Worm (Caenorhabditis elegans) whole organism, L1 larva: Measurements from ENCODE around the gene hpo-8.

Experiments
- C04F5.9 ChIP-seq: sonication (generic microtip); optimal IDR thresholded peaks from 2 replicates; lab custom pipeline; 2016; ENCODE audit warnings: missing genetic modification characterization, missing compliant biosample characterization
- C16A3.4 ChIP-seq: fragments of 150-350 bp; optimal IDR thresholded peaks from 2 replicates; lab custom pipeline; 2014; ENCODE audit warnings: missing biosample characterization, missing genetic modification characterization
- F16B12.6 ChIP-seq: fragments of 150-350 bp; optimal IDR thresholded peaks from 2 replicates; lab custom pipeline; 2014; ENCODE audit warnings: missing biosample characterization, missing genetic modification characterization
- blmp-1 ChIP-seq: fragments of 150-350 bp; optimal IDR thresholded peaks from 2 replicates; lab custom pipeline; 2014; ENCODE audit warnings: missing biosample characterization, missing genetic modification characterization
- ceh-63 ChIP-seq: fragments of 200-800 bp; sonication (Bioruptor generic); optimal IDR thresholded peaks from 2 replicates; lab custom pipeline; 2018; ENCODE audit warnings: mild to moderate bottlenecking, missing genetic modification characterization, missing compliant biosample characterization
- ceh-82 ChIP-seq, 3 experiments: fragments of 150-350 bp in 1 of 3; sonication (generic microtip) in 2 of 3; optimal IDR thresholded peaks; 2 replicates each; lab custom pipeline; 2014 to 2017; ENCODE audit warnings: missing biosample characterization in 3 of 3, missing genetic modification characterization in 3 of 3
- ceh-88 ChIP-seq: fragments of 200-800 bp; sonication (Bioruptor generic); IDR thresholded peaks from 2 replicates; pipeline ENCODE4 v1.3.6; 2022; ENCODE audit warnings: missing genetic modification characterization, missing compliant biosample characterization
- ceh-90 ChIP-seq: sonication (generic microtip); optimal IDR thresholded peaks from 2 replicates; lab custom pipeline; 2016; ENCODE audit warnings: missing genetic modification characterization, missing compliant biosample characterization
- dpl-1 ChIP-seq, 3 experiments: fragments of 150-350 bp in 2 of 3; sonication (generic microtip) in 1 of 3; optimal IDR thresholded peaks; 2 replicates each; lab custom pipeline; 2014 to 2017; ENCODE audit warnings: missing biosample characterization in 3 of 3, missing genetic modification characterization in 3 of 3, missing genetic modification reagents in 3 of 3
- dsc-1 ChIP-seq: sonication (generic microtip); optimal IDR thresholded peaks from 2 replicates; lab custom pipeline; 2016; ENCODE audit warnings: mild to moderate bottlenecking, missing genetic modification characterization, missing compliant biosample characterization
- efl-1 ChIP-seq, 4 experiments: fragments of 150-350 bp; optimal IDR thresholded peaks in 3 of 4; peaks in 1 of 4; 1 replicate in 1 of 4; 2 replicates in 3 of 4; lab custom pipeline; 2014; ENCODE audit warnings: missing biosample characterization in 2 of 4, missing genetic modification characterization in 2 of 4, missing genetic modification reagents in 2 of 4
- egl-13 ChIP-seq: sonication (generic microtip); optimal IDR thresholded peaks from 2 replicates; lab custom pipeline; 2016; ENCODE audit warnings: missing genotype, missing genetic modification reagents, missing genetic modification characterization, missing compliant biosample characterization
- egl-27 ChIP-seq, 2 experiments: fragments of 150-350 bp in 1 of 2; sonication (generic microtip); optimal IDR thresholded peaks; 3 replicates each; lab custom pipeline; 2017 to 2018; ENCODE audit warnings: missing biosample characterization in 2 of 2, missing genetic modification characterization in 2 of 2, missing genetic modification reagents in 2 of 2
- elt-3 ChIP-seq, 6 experiments: fragments of 150-350 bp in 1 of 6; sonication (generic microtip); optimal IDR thresholded peaks; 2 replicates each; lab custom pipeline; 2017 to 2018; ENCODE audit warnings: missing biosample characterization in 6 of 6, missing genetic modification characterization in 6 of 6, inconsistent platforms in 1 of 6
- fos-1 ChIP-seq: fragments of 150-350 bp; optimal IDR thresholded peaks from 2 replicates; lab custom pipeline; 2014; ENCODE audit warnings: missing biosample characterization, missing genetic modification characterization
- grh-1 ChIP-seq: fragments of 200-800 bp; sonication (Bioruptor generic); IDR thresholded peaks from 2 replicates; pipeline ENCODE4 v1.3.6; 2022; ENCODE audit warnings: missing genetic modification reagents, missing genetic modification characterization, missing compliant biosample characterization
- hlh-17 ChIP-seq: fragments of 200-800 bp; sonication (Bioruptor generic); optimal IDR thresholded peaks from 2 replicates; lab custom pipeline; 2018; ENCODE audit warnings: missing genetic modification characterization, mild to moderate bottlenecking, missing compliant biosample characterization, moderate library complexity, borderline replicate concordance
- hlh-4 ChIP-seq: sonication (generic microtip); optimal IDR thresholded peaks from 2 replicates; lab custom pipeline; 2016; ENCODE audit warnings: mild to moderate bottlenecking, missing genetic modification characterization, missing compliant biosample characterization
- irx-1 ChIP-seq: sonication (generic microtip); optimal IDR thresholded peaks from 2 replicates; lab custom pipeline; 2016; ENCODE audit warnings: missing genetic modification characterization, missing compliant biosample characterization
- lin-14 ChIP-seq: fragments of 200-800 bp; sonication (Bioruptor generic); optimal IDR thresholded peaks from 2 replicates; lab custom pipeline; 2018; ENCODE audit warnings: mild to moderate bottlenecking, missing genetic modification characterization, moderate library complexity, missing compliant biosample characterization
- lin-15B ChIP-seq: fragments of 150-350 bp; sonication (generic microtip); optimal IDR thresholded peaks from 3 replicates; lab custom pipeline; 2014; ENCODE audit warnings: missing biosample characterization, missing genetic modification characterization
- lin-35 ChIP-seq, 2 experiments: fragments of 150-350 bp; optimal IDR thresholded peaks; 2 replicates each; lab custom pipeline; 2014; ENCODE audit warnings: missing biosample characterization in 2 of 2, missing genetic modification characterization in 2 of 2, missing genetic modification reagents in 2 of 2
- lin-39 ChIP-seq: fragments of 150-350 bp; optimal IDR thresholded peaks from 2 replicates; lab custom pipeline; 2014; ENCODE audit warnings: missing biosample characterization, missing genetic modification reagents, missing genetic modification characterization
- lsy-2 ChIP-seq, 2 experiments: fragments of 150-350 bp; optimal IDR thresholded peaks; 2 replicates each; lab custom pipeline; 2014; ENCODE audit warnings: missing biosample characterization in 2 of 2, missing genetic modification characterization in 2 of 2
- mep-1 ChIP-seq: fragments of 150-350 bp; optimal IDR thresholded peaks from 2 replicates; lab custom pipeline; 2014; ENCODE audit warnings: missing biosample characterization, missing genetic modification characterization
- nhr-11 ChIP-seq: fragments of 150-350 bp; optimal IDR thresholded peaks from 2 replicates; lab custom pipeline; 2014; ENCODE audit warnings: missing biosample characterization, missing genetic modification characterization
- nhr-19 ChIP-seq: fragments of 200-800 bp; sonication (Bioruptor generic); conservative IDR thresholded peaks from 2 replicates; pipeline ENCODE4 v1.3.6; 2022; ENCODE audit warnings: missing genetic modification characterization, missing compliant biosample characterization
- nhr-20 ChIP-seq: sonication (generic microtip); optimal IDR thresholded peaks from 2 replicates; lab custom pipeline; 2016; ENCODE audit warnings: mild to moderate bottlenecking, missing genetic modification characterization, missing compliant biosample characterization
- nhr-237 ChIP-seq: fragments of 150-350 bp; optimal IDR thresholded peaks from 2 replicates; lab custom pipeline; 2014; ENCODE audit warnings: missing biosample characterization, missing genetic modification characterization
- nhr-28 ChIP-seq: fragments of 150-350 bp; optimal IDR thresholded peaks from 2 replicates; lab custom pipeline; 2014; ENCODE audit warnings: missing biosample characterization, missing genetic modification characterization
- nhr-47 ChIP-seq: sonication (generic microtip); optimal IDR thresholded peaks from 2 replicates; lab custom pipeline; 2016; ENCODE audit warnings: mild to moderate bottlenecking, missing genetic modification characterization, moderate library complexity, missing compliant biosample characterization
- nhr-71 ChIP-seq: sonication (generic microtip); optimal IDR thresholded peaks from 2 replicates; lab custom pipeline; 2016; ENCODE audit warnings: mild to moderate bottlenecking, missing genetic modification characterization, moderate library complexity, missing compliant biosample characterization
- nhr-84 ChIP-seq: sonication (generic microtip); optimal IDR thresholded peaks from 2 replicates; lab custom pipeline; 2017; ENCODE audit warnings: missing biosample characterization, missing genetic modification characterization
- nhr-85 ChIP-seq: sonication (generic microtip); peaks from one replicate; lab custom pipeline; 2016; ENCODE audit warnings: missing genetic modification characterization, inconsistent platforms, missing compliant biosample characterization
- nhr-90 ChIP-seq: sonication (generic microtip); optimal IDR thresholded peaks from 2 replicates; lab custom pipeline; 2016; ENCODE audit warnings: mild to moderate bottlenecking, missing genetic modification characterization, missing compliant biosample characterization; ENCODE audit not compliant: poor library complexity
- pag-3 ChIP-seq: sonication (generic microtip); optimal IDR thresholded peaks from 2 replicates; lab custom pipeline; 2017; ENCODE audit warnings: missing genetic modification characterization, mild to moderate bottlenecking, missing compliant biosample characterization, antibody characterized with exemption, borderline replicate concordance; ENCODE audit not compliant: insufficient read depth
- rnt-1 ChIP-seq: sonication (generic microtip); optimal IDR thresholded peaks from 2 replicates; lab custom pipeline; 2016; ENCODE audit warnings: mild to moderate bottlenecking, missing genetic modification characterization, moderate library complexity, missing compliant biosample characterization
- skn-1 ChIP-seq: fragments of 150-350 bp; optimal IDR thresholded peaks from 2 replicates; lab custom pipeline; 2014; ENCODE audit warnings: missing biosample characterization, missing genetic modification characterization
- snpc-4 ChIP-seq: fragments of 150-350 bp; optimal IDR thresholded peaks from 2 replicates; lab custom pipeline; 2014; ENCODE audit warnings: missing biosample characterization, missing genetic modification characterization
- snu-23 ChIP-seq: sonication (generic microtip); optimal IDR thresholded peaks from 2 replicates; lab custom pipeline; 2016; ENCODE audit warnings: missing genetic modification characterization, missing compliant biosample characterization
- sox-4 ChIP-seq: sonication (generic microtip); optimal IDR thresholded peaks from 2 replicates; lab custom pipeline; 2016; ENCODE audit warnings: missing genetic modification characterization, missing compliant biosample characterization
- sptf-1 ChIP-seq: fragments of 150-350 bp; optimal IDR thresholded peaks from 2 replicates; lab custom pipeline; 2014; ENCODE audit warnings: missing biosample characterization, missing genetic modification characterization
- swsn-7 ChIP-seq: sonication (generic microtip); optimal IDR thresholded peaks from 2 replicates; lab custom pipeline; 2016; ENCODE audit warnings: missing genetic modification characterization, missing compliant biosample characterization
- tbx-2 ChIP-seq: sonication (generic microtip); optimal IDR thresholded peaks from 2 replicates; lab custom pipeline; 2016; ENCODE audit warnings: missing genetic modification characterization, missing compliant biosample characterization
- unc-130 ChIP-seq: fragments of 150-350 bp; optimal IDR thresholded peaks from 2 replicates; lab custom pipeline; 2017; ENCODE audit warnings: missing biosample characterization, missing genetic modification characterization, inconsistent platforms
- unc-30 ChIP-seq: sonication (generic microtip); optimal IDR thresholded peaks from 2 replicates; lab custom pipeline; 2017; ENCODE audit warnings: missing biosample characterization, missing genetic modification characterization
- unc-62 ChIP-seq: fragments of 150-350 bp; optimal IDR thresholded peaks from 2 replicates; lab custom pipeline; 2014; ENCODE audit warnings: missing biosample characterization, missing genetic modification reagents, missing genetic modification characterization
- unc-86 ChIP-seq: sonication (generic microtip); optimal IDR thresholded peaks from 2 replicates; lab custom pipeline; 2016; ENCODE audit warnings: missing genetic modification characterization, missing compliant biosample characterization
- xbp-1 ChIP-seq: sonication (generic microtip); optimal IDR thresholded peaks from 2 replicates; lab custom pipeline; 2016; ENCODE audit warnings: missing genetic modification characterization, missing compliant biosample characterization

Gene hpo-8

DNA sequence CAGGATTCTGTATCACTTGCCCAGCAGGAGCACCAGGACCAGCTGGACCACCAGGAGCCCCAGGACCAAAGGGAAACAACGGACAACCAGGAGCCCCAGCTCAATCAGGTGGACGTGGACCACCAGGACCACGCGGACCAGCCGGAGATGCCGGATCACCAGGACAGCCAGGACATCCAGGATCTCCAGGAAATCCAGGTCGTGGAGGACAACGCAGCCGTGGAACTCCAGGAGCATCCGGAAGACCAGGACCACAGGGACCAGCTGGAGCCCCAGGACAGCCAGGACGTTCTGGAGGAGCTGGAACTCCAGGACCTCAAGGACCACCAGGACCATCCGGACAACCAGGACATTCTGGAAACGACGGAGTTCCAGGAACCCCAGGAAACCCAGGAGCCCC, 3.1 kb upstream of the hpo-8 start:
- TF ChIP-seq sox-4 (no peak), fos-1 (no peak), hlh-4 (tag; lab: Kevin White, UChicago) (no peak), irx-1 (tag; lab: Kevin White, UChicago) (no peak), nhr-90 (no peak), F16B12.6 (tag; lab: Kevin White, UChicago) (no peak), elt-3 (tag; optimal IDR thresholded peaks at IDR 0.05; lab: Kevin White, UChicago) (no peak), lin-39 (tag; lab: Kevin White, UChicago) (no peak), ceh-63 (no peak), snu-23 (GFP tag; lab: Kevin White, UChicago) (no peak), nhr-28 (tag; lab: Kevin White, UChicago) (no peak), C04F5.9 (tag; lab: Kevin White, UChicago) (no peak), unc-86 (tag; lab: Kevin White, UChicago) (no peak), nhr-84 (tag; lab: Kevin White, UChicago) (no peak)

ce11 chrV:6838599-6838998, 490 bp upstream of the hpo-8 start, which contains the start of gene T15B7.15:
TSS of gene T15B7.15 (minus strand) at chrV:6838665.
- TF ChIP-seq snu-23 (GFP tag; lab: Kevin White, UChicago) (peak; percentile 42), ceh-88 (GFP tag; lab: Robert Waterston, UW) (no peak), irx-1 (tag; lab: Kevin White, UChicago) (peak; percentile 20), rnt-1 (peak; percentile 30), elt-3 (tag; optimal IDR thresholded peaks at IDR 0.05; lab: Kevin White, UChicago) (peak in 1 of 6 experiments; percentile 1), nhr-19 (GFP tag; lab: Robert Waterston, UW) (peak; percentile 44), nhr-28 (tag; lab: Kevin White, UChicago) (no peak), F16B12.6 (tag; lab: Kevin White, UChicago) (no peak), pag-3 (tag; lab: Kevin White, UChicago) (no peak), lin-39 (tag; lab: Kevin White, UChicago) (peak; percentile 21), ceh-63 (no peak), xbp-1 (tag; lab: Kevin White, UChicago) (peak; percentile 20), hlh-4 (tag; lab: Kevin White, UChicago) (no peak), unc-62 (GFP tag; lab: Kevin White, UChicago) (no peak), lsy-2 (tag; optimal IDR thresholded peaks at IDR 0.05; lab: Kevin White, UChicago) (peak; percentile 25 to 71), sox-4 (no peak), lin-35 (GFP tag; optimal IDR thresholded peaks at IDR 0.05; lab: Kevin White, UChicago) (peak; percentile 67 to 87), unc-30 (no peak), nhr-85 (peak; percentile 53), dsc-1 (tag; lab: Kevin White, UChicago) (peak; percentile 21), C16A3.4 (tag; lab: Kevin White, UChicago) (peak; percentile 31), skn-1 (tag; lab: Kevin White, UChicago) (peak; percentile 57), nhr-11 (tag; lab: Kevin White, UChicago) (no peak), lin-15B (tag; lab: Kevin White, UChicago) (peak; percentile 51), blmp-1 (peak; percentile 19), tbx-2 (tag; lab: Kevin White, UChicago) (peak; percentile 18), egl-13 (no peak), nhr-237 (no peak), swsn-7 (tag; lab: Kevin White, UChicago) (peak; percentile 36), ceh-82 (tag; optimal IDR thresholded peaks at IDR 0.05; lab: Kevin White, UChicago) (peak in 2 of 3 experiments; percentile 11 to 33), nhr-47 (tag; lab: Kevin White, UChicago) (peak; percentile 53), dpl-1 (GFP tag; optimal IDR thresholded peaks at IDR 0.05; lab: Kevin White, UChicago) (peak; percentile 72 to 88 (median 82)), snpc-4 (no peak), mep-1 (peak; percentile 36), lin-14 (peak; percentile 50), egl-27 (tag; optimal IDR thresholded peaks at IDR 0.05; lab: Kevin White, UChicago) (no peak), sptf-1 (tag; lab: Kevin White, UChicago) (no peak), grh-1 (no peak), unc-130 (tag; lab: Kevin White, UChicago) (no peak), ceh-90 (tag; lab: Kevin White, UChicago) (no peak), hlh-17 (GFP tag; lab: Kevin White, UChicago) (no peak), nhr-20 (tag; lab: Kevin White, UChicago) (peak; percentile 21), efl-1 (optimal IDR thresholded peaks at IDR 0.05; lab: Kevin White, UChicago) (peak; percentile 32 to 83), efl-1 (GFP tag; optimal IDR thresholded peaks at IDR 0.05 in 1 of 2; lab: Kevin White, UChicago) (peak; percentile 84 to 97), nhr-71 (peak; percentile 50)
